Worm (Caenorhabditis elegans) whole organism, L1 larva: Measurements from ENCODE around the gene T05C7.9.

Experiments used
- C16A3.4 ChIP-seq: fragments of 150-350 bp; optimal IDR thresholded peaks from 2 replicates; lab custom pipeline; 2014; ENCODE audit warnings: missing biosample characterization, missing genetic modification characterization
- F16B12.6 ChIP-seq: fragments of 150-350 bp; optimal IDR thresholded peaks from 2 replicates; lab custom pipeline; 2014; ENCODE audit warnings: missing biosample characterization, missing genetic modification characterization
- alr-1 ChIP-seq: fragments of 200-800 bp; sonication (Bioruptor generic); optimal IDR thresholded peaks from 2 replicates; lab custom pipeline; 2018; ENCODE audit warnings: borderline replicate concordance, mild to moderate bottlenecking, missing genetic modification characterization, missing compliant biosample characterization
- aly-2 ChIP-seq: fragments of 150-350 bp; optimal IDR thresholded peaks from 2 replicates; lab custom pipeline; 2014; ENCODE audit warnings: missing biosample characterization, missing genetic modification characterization
- blmp-1 ChIP-seq: fragments of 150-350 bp; optimal IDR thresholded peaks from 2 replicates; lab custom pipeline; 2014; ENCODE audit warnings: missing biosample characterization, missing genetic modification characterization
- ceh-63 ChIP-seq: fragments of 200-800 bp; sonication (Bioruptor generic); optimal IDR thresholded peaks from 2 replicates; lab custom pipeline; 2018; ENCODE audit warnings: mild to moderate bottlenecking, missing genetic modification characterization, missing compliant biosample characterization
- ceh-82 ChIP-seq, 3 experiments: fragments of 150-350 bp in 1 of 3; sonication (generic microtip) in 2 of 3; optimal IDR thresholded peaks; 2 replicates each; lab custom pipeline; 2014 to 2017; ENCODE audit warnings: missing biosample characterization in 3 of 3, missing genetic modification characterization in 3 of 3
- ceh-88 ChIP-seq: fragments of 200-800 bp; sonication (Bioruptor generic); IDR thresholded peaks from 2 replicates; pipeline ENCODE4 v1.3.6; 2022; ENCODE audit warnings: missing genetic modification characterization, missing compliant biosample characterization
- ceh-90 ChIP-seq: sonication (generic microtip); optimal IDR thresholded peaks from 2 replicates; lab custom pipeline; 2016; ENCODE audit warnings: missing genetic modification characterization, missing compliant biosample characterization
- dpl-1 ChIP-seq, 3 experiments: fragments of 150-350 bp in 2 of 3; sonication (generic microtip) in 1 of 3; optimal IDR thresholded peaks; 2 replicates each; lab custom pipeline; 2014 to 2017; ENCODE audit warnings: missing biosample characterization in 3 of 3, missing genetic modification characterization in 3 of 3, missing genetic modification reagents in 3 of 3
- efl-1 ChIP-seq, 4 experiments: fragments of 150-350 bp; optimal IDR thresholded peaks in 3 of 4; peaks in 1 of 4; 1 replicate in 1 of 4; 2 replicates in 3 of 4; lab custom pipeline; 2014; ENCODE audit warnings: missing biosample characterization in 2 of 4, missing genetic modification characterization in 2 of 4, missing genetic modification reagents in 2 of 4
- elt-2 ChIP-seq: sonication (generic microtip); optimal IDR thresholded peaks from 2 replicates; lab custom pipeline; 2016; ENCODE audit warnings: missing genetic modification characterization, mild to moderate bottlenecking, inconsistent platforms, missing compliant biosample characterization, missing genetic modification reagents
- elt-3 ChIP-seq, 6 experiments: fragments of 150-350 bp in 1 of 6; sonication (generic microtip); optimal IDR thresholded peaks; 2 replicates each; lab custom pipeline; 2017 to 2018; ENCODE audit warnings: missing biosample characterization in 6 of 6, missing genetic modification characterization in 6 of 6, inconsistent platforms in 1 of 6
- ets-5 ChIP-seq: fragments of 200-800 bp; sonication (Bioruptor generic); IDR thresholded peaks from 2 replicates; pipeline ENCODE4 v1.3.6; 2022; ENCODE audit warnings: missing genetic modification characterization, missing compliant biosample characterization
- fkh-10 ChIP-seq: sonication (generic microtip); optimal IDR thresholded peaks from 2 replicates; lab custom pipeline; 2017; ENCODE audit warnings: missing biosample characterization, missing genetic modification reagents, missing genetic modification characterization
- fkh-4 ChIP-seq: sonication (generic microtip); optimal IDR thresholded peaks from 2 replicates; lab custom pipeline; 2016; ENCODE audit warnings: missing compliant biosample characterization, missing genetic modification characterization, borderline replicate concordance
- fos-1 ChIP-seq: fragments of 150-350 bp; optimal IDR thresholded peaks from 2 replicates; lab custom pipeline; 2014; ENCODE audit warnings: missing biosample characterization, missing genetic modification characterization
- hlh-17 ChIP-seq: fragments of 200-800 bp; sonication (Bioruptor generic); optimal IDR thresholded peaks from 2 replicates; lab custom pipeline; 2018; ENCODE audit warnings: missing genetic modification characterization, mild to moderate bottlenecking, missing compliant biosample characterization, moderate library complexity, borderline replicate concordance
- irx-1 ChIP-seq: sonication (generic microtip); optimal IDR thresholded peaks from 2 replicates; lab custom pipeline; 2016; ENCODE audit warnings: missing genetic modification characterization, missing compliant biosample characterization
- isw-1 ChIP-seq: fragments of 200-800 bp; sonication (Bioruptor generic); IDR thresholded peaks from 2 replicates; pipeline ENCODE4 v1.3.6; 2022; ENCODE audit warnings: missing genetic modification characterization, missing compliant biosample characterization
- lin-13 ChIP-seq: fragments of 150-350 bp; optimal IDR thresholded peaks from 2 replicates; lab custom pipeline; 2014; ENCODE audit warnings: missing biosample characterization, missing genetic modification reagents, missing genetic modification characterization
- lin-14 ChIP-seq: fragments of 200-800 bp; sonication (Bioruptor generic); optimal IDR thresholded peaks from 2 replicates; lab custom pipeline; 2018; ENCODE audit warnings: mild to moderate bottlenecking, missing genetic modification characterization, moderate library complexity, missing compliant biosample characterization
- lin-15B ChIP-seq: fragments of 150-350 bp; sonication (generic microtip); optimal IDR thresholded peaks from 3 replicates; lab custom pipeline; 2014; ENCODE audit warnings: missing biosample characterization, missing genetic modification characterization
- lin-35 ChIP-seq, 2 experiments: fragments of 150-350 bp; optimal IDR thresholded peaks; 2 replicates each; lab custom pipeline; 2014; ENCODE audit warnings: missing biosample characterization in 2 of 2, missing genetic modification characterization in 2 of 2, missing genetic modification reagents in 2 of 2
- lin-39 ChIP-seq: fragments of 150-350 bp; optimal IDR thresholded peaks from 2 replicates; lab custom pipeline; 2014; ENCODE audit warnings: missing biosample characterization, missing genetic modification reagents, missing genetic modification characterization
- lir-3 ChIP-seq: sonication (generic microtip); optimal IDR thresholded peaks from 2 replicates; lab custom pipeline; 2016; ENCODE audit warnings: mild to moderate bottlenecking, missing genetic modification characterization, moderate library complexity, missing compliant biosample characterization; ENCODE audit not compliant: poor library complexity
- mab-9 ChIP-seq: fragments of 200-800 bp; sonication (Bioruptor generic); IDR thresholded peaks from 2 replicates; pipeline ENCODE4 v1.3.6; 2022; ENCODE audit warnings: missing genetic modification reagents, missing genetic modification characterization, missing compliant biosample characterization
- mep-1 ChIP-seq: fragments of 150-350 bp; optimal IDR thresholded peaks from 2 replicates; lab custom pipeline; 2014; ENCODE audit warnings: missing biosample characterization, missing genetic modification characterization
- nhr-28 ChIP-seq: fragments of 150-350 bp; optimal IDR thresholded peaks from 2 replicates; lab custom pipeline; 2014; ENCODE audit warnings: missing biosample characterization, missing genetic modification characterization
- nhr-76 ChIP-seq: sonication (generic microtip); optimal IDR thresholded peaks from 2 replicates; lab custom pipeline; 2017; ENCODE audit warnings: missing biosample characterization, missing genetic modification characterization
- nhr-90 ChIP-seq: sonication (generic microtip); optimal IDR thresholded peaks from 2 replicates; lab custom pipeline; 2016; ENCODE audit warnings: mild to moderate bottlenecking, missing genetic modification characterization, missing compliant biosample characterization; ENCODE audit not compliant: poor library complexity
- pag-3 ChIP-seq: sonication (generic microtip); optimal IDR thresholded peaks from 2 replicates; lab custom pipeline; 2017; ENCODE audit warnings: missing genetic modification characterization, mild to moderate bottlenecking, missing compliant biosample characterization, antibody characterized with exemption, borderline replicate concordance; ENCODE audit not compliant: insufficient read depth
- skn-1 ChIP-seq: fragments of 150-350 bp; optimal IDR thresholded peaks from 2 replicates; lab custom pipeline; 2014; ENCODE audit warnings: missing biosample characterization, missing genetic modification characterization
- snpc-4 ChIP-seq: fragments of 150-350 bp; optimal IDR thresholded peaks from 2 replicates; lab custom pipeline; 2014; ENCODE audit warnings: missing biosample characterization, missing genetic modification characterization
- tbx-2 ChIP-seq: sonication (generic microtip); optimal IDR thresholded peaks from 2 replicates; lab custom pipeline; 2016; ENCODE audit warnings: missing genetic modification characterization, missing compliant biosample characterization
- unc-130 ChIP-seq: fragments of 150-350 bp; optimal IDR thresholded peaks from 2 replicates; lab custom pipeline; 2017; ENCODE audit warnings: missing biosample characterization, missing genetic modification characterization, inconsistent platforms
- unc-98 ChIP-seq: fragments of 200-800 bp; sonication (Bioruptor generic); IDR thresholded peaks from 2 replicates; pipeline ENCODE4 v1.3.6; 2022; ENCODE audit warnings: missing genetic modification characterization, missing compliant biosample characterization
- vab-15 ChIP-seq: sonication (generic microtip); optimal IDR thresholded peaks from 2 replicates; lab custom pipeline; 2017; ENCODE audit warnings: missing genotype, mild to moderate bottlenecking, missing genetic modification characterization, missing compliant biosample characterization
- xbp-1 ChIP-seq: sonication (generic microtip); optimal IDR thresholded peaks from 2 replicates; lab custom pipeline; 2016; ENCODE audit warnings: missing genetic modification characterization, missing compliant biosample characterization
- ztf-11 ChIP-seq, 2 experiments: sonication (generic microtip); optimal IDR thresholded peaks; 2 replicates each; lab custom pipeline; 2016 to 2017; ENCODE audit warnings: missing genetic modification characterization in 2 of 2, missing biosample characterization in 1 of 2, missing compliant biosample characterization in 1 of 2
- ztf-4 ChIP-seq: fragments of 150-350 bp; optimal IDR thresholded peaks from 2 replicates; lab custom pipeline; 2014; ENCODE audit warnings: missing biosample characterization, missing genetic modification characterization

The T05C7.9 gene

ce11 chrIV:51219-51618 is 27.9 kb upstream of the T05C7.9 start (continued):
- TF ChIP-seq lin-15B, result no peak
- TF ChIP-seq ztf-4 (tag; lab: Kevin White, UChicago), result peak; percentile 29
- no peak for TF ChIP-seq lin-39 (tag; lab: Kevin White, UChicago)
- no peak for TF ChIP-seq ztf-11 (tag; optimal IDR thresholded peaks at IDR 0.05; lab: Kevin White, UChicago)
- TF ChIP-seq aly-2 (tag; lab: Kevin White, UChicago), result no peak
- TF ChIP-seq ceh-90, result no peak
- TF ChIP-seq ets-5 (GFP tag; lab: Robert Waterston, UW), result no peak
- TF ChIP-seq blmp-1 (tag; lab: Kevin White, UChicago), result peak; percentile 94
- no peak for TF ChIP-seq ceh-88 (GFP tag; lab: Robert Waterston, UW)
- TF ChIP-seq tbx-2 (tag; lab: Kevin White, UChicago), result peak; percentile 43
- peak; percentile 9 to 55 (median 23) for TF ChIP-seq dpl-1 (GFP tag; optimal IDR thresholded peaks at IDR 0.05; lab: Kevin White, UChicago)
- no peak for TF ChIP-seq ceh-63 (GFP tag; lab: Kevin White, UChicago)
- TF ChIP-seq ceh-82 (tag; optimal IDR thresholded peaks at IDR 0.05; lab: Kevin White, UChicago), result peak in 1 of 3 experiments; percentile 71
- TF ChIP-seq nhr-90, result peak; percentile 74

ce11 chrIV:53539-53938 is 25.5 kb upstream of the T05C7.9 start, which contains the start of gene T05C7.4:
TSS of gene T05C7.4 (minus strand) at chrIV:53639.
- TF ChIP-seq ceh-63 (GFP tag; lab: Kevin White, UChicago) (no peak), xbp-1 (tag; lab: Kevin White, UChicago) (no peak), nhr-76 (tag; lab: Kevin White, UChicago) (no peak), fkh-10 (GFP tag; lab: Kevin White, UChicago) (no peak), lin-35 (GFP tag; optimal IDR thresholded peaks at IDR 0.05; lab: Kevin White, UChicago) (no peak), nhr-28 (no peak), elt-3 (tag; optimal IDR thresholded peaks at IDR 0.05; lab: Kevin White, UChicago) (no peak), dpl-1 (GFP tag; optimal IDR thresholded peaks at IDR 0.05; lab: Kevin White, UChicago) (no peak), lin-39 (tag; lab: Kevin White, UChicago) (no peak), ets-5 (GFP tag; lab: Robert Waterston, UW) (no peak), fos-1 (no peak), irx-1 (no peak), hlh-17 (GFP tag; lab: Kevin White, UChicago) (no peak), unc-130 (tag; lab: Kevin White, UChicago) (no peak), fkh-4 (tag; lab: Kevin White, UChicago) (no peak), mab-9 (no peak), lin-14 (GFP tag; lab: Kevin White, UChicago) (no peak), pag-3 (tag; lab: Kevin White, UChicago) (no peak)

ce11 chrIV:58818-59217 is 20.3 kb upstream of the T05C7.9 start, which contains the start of gene T05C7.5:
TSS of gene T05C7.5 (minus strand) at chrIV:58918.
- no peak for TF ChIP-seq ztf-4 (tag; lab: Kevin White, UChicago)
- no peak for TF ChIP-seq F16B12.6 (tag; lab: Kevin White, UChicago)
- TF ChIP-seq elt-3 (tag; optimal IDR thresholded peaks at IDR 0.05; lab: Kevin White, UChicago), result no peak
- no peak for TF ChIP-seq skn-1
- no peak for TF ChIP-seq isw-1 (GFP tag; lab: Robert Waterston, UW)
- TF ChIP-seq C16A3.4 (tag; lab: Kevin White, UChicago), result no peak
- no peak for TF ChIP-seq irx-1
- no peak for TF ChIP-seq efl-1 (optimal IDR thresholded peaks at IDR 0.05; lab: Kevin White, UChicago)
- TF ChIP-seq efl-1 (GFP tag; optimal IDR thresholded peaks at IDR 0.05 in 1 of 2; lab: Kevin White, UChicago), result no peak
- TF ChIP-seq aly-2 (tag; lab: Kevin White, UChicago), result no peak
- TF ChIP-seq lin-13 (GFP tag; lab: Kevin White, UChicago), result no peak
- TF ChIP-seq ceh-88 (GFP tag; lab: Robert Waterston, UW), result no peak
- no peak for TF ChIP-seq lir-3 (tag; lab: Kevin White, UChicago)
- TF ChIP-seq vab-15 (tag; lab: Kevin White, UChicago), result no peak
- no peak for TF ChIP-seq alr-1
- no peak for TF ChIP-seq snpc-4 (tag; lab: Kevin White, UChicago)
- TF ChIP-seq elt-2 (tag; lab: Kevin White, UChicago), result no peak
- no peak for TF ChIP-seq unc-98 (GFP tag; lab: Robert Waterston, UW)
- TF ChIP-seq mep-1 (tag; lab: Kevin White, UChicago), result no peak
- TF ChIP-seq, all 84 proteins: peak for 0
